Fruit fly (Drosophila melanogaster) whole organism, prepupa: Measurements from ENCODE around the gene CG17930.
A peak's percentile ranks its signal among the peaks of the same experiment; 100 is the strongest.

Experiments
- CG10631 ChIP-seq: fragments of 200-800 bp; sonication (Bioruptor generic); optimal IDR thresholded peaks from 2 replicates; lab custom pipeline; 2016; ENCODE audit warnings: missing biosample characterization, missing genetic modification characterization
- CG11294 ChIP-seq: fragments of 200-800 bp; sonication (Bioruptor generic); IDR thresholded peaks from 2 replicates; pipeline ENCODE4 v1.3.6; 2022; ENCODE audit warnings: missing biosample characterization, missing genetic modification characterization
- CG11902 ChIP-seq: fragments of 200-800 bp; sonication (Bioruptor generic); optimal IDR thresholded peaks from 3 replicates; lab custom pipeline; 2016; ENCODE audit warnings: missing biosample characterization, missing genetic modification characterization
- CG15336 ChIP-seq: fragments of 200-800 bp; sonication (Bioruptor generic); IDR thresholded peaks from 2 replicates; pipeline ENCODE4 v1.3.6; 2022; ENCODE audit warnings: missing biosample characterization, missing genetic modification characterization
- CG1621 ChIP-seq: fragments of 200-800 bp; sonication (Bioruptor generic); optimal IDR thresholded peaks from 3 replicates; lab custom pipeline; 2018; ENCODE audit warnings: missing biosample characterization, mild to moderate bottlenecking, missing genetic modification characterization
- CG3032 ChIP-seq: fragments of 200-800 bp; optimal IDR thresholded peaks from 2 replicates; lab custom pipeline; 2019; ENCODE audit warnings: missing biosample characterization, mild to moderate bottlenecking, missing genetic modification characterization, moderate library complexity
- CG31627 ChIP-seq: fragments of 200-800 bp; sonication (Bioruptor generic); optimal IDR thresholded peaks from 3 replicates; lab custom pipeline; 2016; ENCODE audit warnings: missing biosample characterization, missing genetic modification characterization
- CG32006 ChIP-seq: fragments of 200-800 bp; sonication (Bioruptor generic); optimal IDR thresholded peaks from 3 replicates; lab custom pipeline; 2017; ENCODE audit warnings: missing biosample characterization, mild to moderate bottlenecking, missing genetic modification characterization
- CG3919 ChIP-seq: fragments of 200-800 bp; sonication (Bioruptor generic); optimal IDR thresholded peaks from 3 replicates; lab custom pipeline; 2016; ENCODE audit warnings: missing biosample characterization, missing genetic modification characterization
- CG4318 ChIP-seq: fragments of 200-800 bp; sonication (Bioruptor generic); optimal IDR thresholded peaks from 3 replicates; lab custom pipeline; 2017; ENCODE audit warnings: missing biosample characterization, mild to moderate bottlenecking, missing genetic modification characterization
- CG6163 ChIP-seq: fragments of 200-800 bp; sonication (Bioruptor generic); IDR thresholded peaks from 3 replicates; pipeline ENCODE4 v1.3.6; 2022; ENCODE audit warnings: missing biosample characterization, missing genetic modification characterization
- CG6276 ChIP-seq: fragments of 200-800 bp; sonication (Bioruptor generic); optimal IDR thresholded peaks from 2 replicates; lab custom pipeline; 2017; ENCODE audit warnings: missing biosample characterization, mild to moderate bottlenecking, missing genetic modification characterization
- CG6808 ChIP-seq: fragments of 200-800 bp; sonication (Bioruptor generic); optimal IDR thresholded peaks from 3 replicates; lab custom pipeline; 2017; ENCODE audit warnings: missing biosample characterization, missing genetic modification characterization, mild to moderate bottlenecking, moderate library complexity, missing genetic modification reagents
- CG6854 ChIP-seq: fragments of 200-800 bp; sonication (Bioruptor generic); optimal IDR thresholded peaks from 2 replicates; lab custom pipeline; 2017; ENCODE audit warnings: missing biosample characterization, mild to moderate bottlenecking, missing genetic modification characterization
- CG7368 ChIP-seq: fragments of 200-800 bp; sonication (Bioruptor generic); optimal IDR thresholded peaks from 3 replicates; lab custom pipeline; 2016; ENCODE audit warnings: missing biosample characterization, missing genetic modification characterization
- CG8119 ChIP-seq: fragments of 200-800 bp; sonication (Bioruptor generic); IDR thresholded peaks from 3 replicates; pipeline ENCODE4 v1.3.6; 2022; ENCODE audit warnings: missing biosample characterization, missing genetic modification characterization
- CG9139 ChIP-seq: fragments of 200-800 bp; sonication (Bioruptor generic); optimal IDR thresholded peaks from 3 replicates; lab custom pipeline; 2017; ENCODE audit warnings: missing biosample characterization, mild to moderate bottlenecking, missing genetic modification characterization
- Eip75B ChIP-seq: fragments of 200-800 bp; sonication (Bioruptor generic); optimal IDR thresholded peaks from 3 replicates; lab custom pipeline; 2016; ENCODE audit warnings: missing biosample characterization, missing genetic modification characterization
- Eip78C ChIP-seq: fragments of 200-800 bp; sonication (Bioruptor generic); peaks from one replicate; lab custom pipeline; 2016; ENCODE audit warnings: missing biosample characterization, missing genetic modification characterization
- Ets21C ChIP-seq: fragments of 200-800 bp; sonication (Bioruptor generic); optimal IDR thresholded peaks from 3 replicates; lab custom pipeline; 2016; ENCODE audit warnings: missing biosample characterization, missing genetic modification characterization
- Lpt ChIP-seq: fragments of 200-800 bp; sonication (Bioruptor generic); optimal IDR thresholded peaks from 3 replicates; lab custom pipeline; 2016; ENCODE audit warnings: missing biosample characterization, missing genetic modification characterization
- Sox14 ChIP-seq: fragments of 200-800 bp; sonication (Bioruptor generic); optimal IDR thresholded peaks from 3 replicates; lab custom pipeline; 2016; ENCODE audit warnings: missing biosample characterization, missing genetic modification characterization
- Sox15 ChIP-seq: fragments of 200-800 bp; sonication (Bioruptor generic); optimal IDR thresholded peaks from 3 replicates; lab custom pipeline; 2016; ENCODE audit warnings: missing biosample characterization, missing genetic modification characterization
- acj6 ChIP-seq: fragments of 200-800 bp; sonication (Bioruptor generic); optimal IDR thresholded peaks from 3 replicates; lab custom pipeline; 2016; ENCODE audit warnings: missing biosample characterization, missing genetic modification characterization
- dsx ChIP-seq: fragments of 200-800 bp; optimal IDR thresholded peaks from 3 replicates; lab custom pipeline; 2019; ENCODE audit warnings: missing biosample characterization, mild to moderate bottlenecking, missing genetic modification characterization, moderate library complexity; ENCODE audit not compliant: poor library complexity, severe bottlenecking
- eg ChIP-seq: fragments of 200-800 bp; sonication (Bioruptor generic); IDR thresholded peaks from 3 replicates; pipeline ENCODE4 v1.3.6; 2022; ENCODE audit warnings: missing biosample characterization, missing genetic modification characterization
- esn ChIP-seq: fragments of 200-800 bp; sonication (Bioruptor generic); optimal IDR thresholded peaks from 2 replicates; lab custom pipeline; 2016; ENCODE audit warnings: missing biosample characterization, mild to moderate bottlenecking, missing genetic modification characterization, moderate library complexity
- fd59A ChIP-seq: fragments of 200-800 bp; sonication (Bioruptor generic); optimal IDR thresholded peaks from 2 replicates; lab custom pipeline; 2017; ENCODE audit warnings: missing biosample characterization, mild to moderate bottlenecking, missing genetic modification characterization, missing genetic modification reagents
- fd85E ChIP-seq: fragments of 200-800 bp; sonication (Bioruptor generic); optimal IDR thresholded peaks from 3 replicates; lab custom pipeline; 2016; ENCODE audit warnings: missing biosample characterization, missing genetic modification characterization
- fkh ChIP-seq: fragments of 200-800 bp; sonication (Bioruptor generic); optimal IDR thresholded peaks from 3 replicates; lab custom pipeline; 2017; ENCODE audit warnings: missing biosample characterization, mild to moderate bottlenecking, missing genetic modification characterization, moderate library complexity
- net ChIP-seq: fragments of 200-800 bp; sonication (Bioruptor generic); optimal IDR thresholded peaks from 3 replicates; lab custom pipeline; 2016; ENCODE audit warnings: missing biosample characterization, missing genetic modification characterization
- pdm3 ChIP-seq: fragments of 200-800 bp; sonication (Bioruptor generic); optimal IDR thresholded peaks from 3 replicates; lab custom pipeline; 2016; ENCODE audit warnings: missing biosample characterization, missing genetic modification characterization
- salr ChIP-seq, 2 experiments: fragments of 200-800 bp; sonication (Bioruptor generic); optimal IDR thresholded peaks; 3 replicates each; lab custom pipeline; 2016 to 2018; ENCODE audit warnings: missing biosample characterization in 2 of 2, missing genetic modification characterization in 2 of 2, mild to moderate bottlenecking in 1 of 2
- spab ChIP-seq: fragments of 200-800 bp; sonication (Bioruptor generic); optimal IDR thresholded peaks from 2 replicates; lab custom pipeline; 2017; ENCODE audit warnings: missing biosample characterization, mild to moderate bottlenecking, missing genetic modification characterization, missing genetic modification reagents
- ss ChIP-seq, 2 experiments: fragments of 200-800 bp; sonication (Bioruptor generic); optimal IDR thresholded peaks; 2 replicates in 1 of 2; 3 replicates in 1 of 2; lab custom pipeline; 2017 to 2018; ENCODE audit warnings: mild to moderate bottlenecking in 2 of 2, missing biosample characterization in 2 of 2, missing genetic modification characterization in 2 of 2, moderate library complexity in 1 of 2
- svp ChIP-seq: fragments of 200-800 bp; sonication (Bioruptor generic); peaks from one replicate; lab custom pipeline; 2016; ENCODE audit warnings: missing biosample characterization, missing genetic modification characterization
- vri ChIP-seq: fragments of 200-800 bp; sonication (Bioruptor generic); optimal IDR thresholded peaks from 3 replicates; lab custom pipeline; 2016; ENCODE audit warnings: missing biosample characterization, mild to moderate bottlenecking, missing genetic modification characterization

Gene CG17930

dm6 chr3R:16337053-16337385, 9.4 kb downstream of the CG17930 start (continued):
- peak; percentile 2 for TF ChIP-seq Lpt (GFP tag; lab: Kevin White, UChicago)
- TF ChIP-seq CG7368 (GFP tag; lab: Kevin White, UChicago) = no peak
- TF ChIP-seq pdm3 (GFP tag; lab: Kevin White, UChicago) = peak; percentile 66
- peak; percentile 60 for TF ChIP-seq acj6 (GFP tag; lab: Kevin White, UChicago)
- peak; percentile 80 for TF ChIP-seq CG10631 (GFP tag; lab: Kevin White, UChicago)
- TF ChIP-seq Ets21C (GFP tag; lab: Kevin White, UChicago) = no peak
- TF ChIP-seq fd85E = no peak
- no peak for TF ChIP-seq CG9139
- no peak for TF ChIP-seq CG4318 (GFP tag; lab: Kevin White, UChicago)
- TF ChIP-seq CG6854 = no peak
- peak; percentile 17 for TF ChIP-seq CG11902 (GFP tag; lab: Kevin White, UChicago)
- peak; percentile 67 for TF ChIP-seq Sox14 (GFP tag; lab: Kevin White, UChicago)
- TF ChIP-seq Eip78C (GFP tag; lab: Kevin White, UChicago) = peak; percentile 84
- TF ChIP-seq CG31627 = peak; percentile 14

DNA sequence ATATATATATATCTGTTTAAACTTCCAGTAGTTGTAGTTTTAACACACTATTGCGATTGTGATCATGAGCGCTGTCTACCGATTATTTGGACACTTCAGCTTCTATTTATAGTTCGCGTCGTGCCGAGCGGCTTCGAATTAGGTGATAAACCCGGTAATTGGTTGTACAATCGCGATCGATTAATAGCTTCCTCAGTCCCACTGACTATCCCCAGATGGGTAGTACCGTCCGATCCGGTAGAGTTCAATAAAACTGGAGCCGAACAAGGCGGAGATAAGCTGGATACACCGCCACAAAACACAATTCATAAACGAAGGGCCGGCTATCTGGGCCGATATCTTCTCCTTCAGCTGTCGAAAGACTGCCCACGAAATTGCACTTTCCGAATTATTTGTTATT, 10.2 kb downstream of the CG17930 start:
- TF ChIP-seq Sox15 (GFP tag; lab: Kevin White, UChicago) (no peak), Eip78C (GFP tag; lab: Kevin White, UChicago) (peak; percentile 48)

DNA sequence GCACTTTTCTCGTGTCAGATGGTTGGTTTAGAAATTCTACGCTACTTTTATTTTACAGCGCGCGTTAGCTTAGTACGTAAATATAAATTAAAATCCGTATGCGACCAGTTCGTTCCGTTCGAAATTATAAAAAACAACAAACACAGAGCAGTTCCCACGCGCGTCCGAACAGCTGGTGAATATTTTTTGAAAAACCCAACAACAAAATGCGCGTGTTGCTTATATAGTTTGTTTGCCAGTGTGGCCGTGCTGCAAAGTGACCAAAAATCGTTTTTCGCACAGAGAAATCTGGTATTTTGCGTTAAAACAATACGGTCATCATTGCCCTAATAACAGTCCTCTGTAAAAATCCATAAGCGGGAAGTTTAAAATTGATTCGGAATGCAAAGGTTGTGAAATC, 10.7 kb downstream of the CG17930 start:
- peak; percentile 25 for TF ChIP-seq fkh (GFP tag; lab: Kevin White, UChicago)
- TF ChIP-seq esn (GFP tag; lab: Kevin White, UChicago) = peak; percentile 10
- peak; percentile 30 for TF ChIP-seq dsx (GFP tag; lab: Kevin White, UChicago)
- TF ChIP-seq Eip75B (GFP tag; lab: Kevin White, UChicago) = peak; percentile 21
- 0 out of 3 replicates have a peak, but pooled peaks have one; percentile 21 for TF ChIP-seq CG6163
- TF ChIP-seq Sox14 (GFP tag; lab: Kevin White, UChicago) = peak; percentile 1
- peak; percentile 50 for TF ChIP-seq CG1621 (tag; lab: Kevin White, UChicago)
- TF ChIP-seq ss (GFP tag; optimal IDR thresholded peaks at IDR 0.05; lab: Kevin White, UChicago) = peak in 1 of 2 experiments; percentile 56
- TF ChIP-seq acj6 (GFP tag; lab: Kevin White, UChicago) = no peak
- no peak for TF ChIP-seq CG6808
- no peak for TF ChIP-seq Sox15 (GFP tag; lab: Kevin White, UChicago)
- TF ChIP-seq CG3032 (tag; lab: Kevin White, UChicago) = no peak
- TF ChIP-seq Eip78C (GFP tag; lab: Kevin White, UChicago) = peak; percentile 54

DNA sequence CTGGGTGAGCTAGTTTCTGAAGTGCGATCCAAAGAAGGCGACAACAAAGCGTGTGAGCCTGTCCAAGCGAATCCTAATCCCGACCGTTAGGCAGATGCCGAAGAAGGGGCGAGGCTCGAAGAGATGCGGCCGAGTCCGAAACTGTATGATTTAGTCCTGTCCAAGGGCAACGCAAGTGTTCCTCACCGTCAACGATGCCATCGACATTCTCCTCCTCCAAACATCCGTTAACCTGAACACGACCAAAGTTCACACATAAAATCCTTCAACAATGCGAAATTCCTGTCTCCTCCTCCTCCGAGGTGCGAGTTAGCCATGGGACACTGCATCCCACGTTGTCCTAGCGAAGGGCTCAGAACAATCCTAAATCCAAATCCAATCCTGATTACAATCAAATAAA, 11.8 kb downstream of the CG17930 start, which contains the start of gene Sulf1:
TSS of gene Sulf1 (minus strand) at position 101 of the 400 bp plus-strand sequence.
- TF ChIP-seq salr (GFP tag; optimal IDR thresholded peaks at IDR 0.05; lab: Kevin White, UChicago) = no peak
- no peak for TF ChIP-seq CG32006
- no peak for TF ChIP-seq CG7368 (GFP tag; lab: Kevin White, UChicago)
- no peak for TF ChIP-seq net (GFP tag; lab: Kevin White, UChicago)
- TF ChIP-seq CG11294 (GFP tag; lab: Robert Waterston, UW) = no peak
- TF ChIP-seq CG9139 = no peak
- no peak for TF ChIP-seq vri (GFP tag; lab: Kevin White, UChicago)
- no peak for TF ChIP-seq pdm3 (GFP tag; lab: Kevin White, UChicago)
- no peak for TF ChIP-seq CG3032 (tag; lab: Kevin White, UChicago)
- no peak for TF ChIP-seq svp (GFP tag; lab: Kevin White, UChicago)

dm6 chr3R:16340610-16341009, 13.0 kb downstream of the CG17930 start:
- TF ChIP-seq CG3032 (tag; lab: Kevin White, UChicago) (peak; percentile 10), CG1621 (tag; lab: Kevin White, UChicago) (peak; percentile 6), CG6808 (peak; percentile 42), esn (GFP tag; lab: Kevin White, UChicago) (no peak), CG11294 (GFP tag; lab: Robert Waterston, UW) (0 out of 2 replicates have a peak, but pooled peaks have one; percentile 8), CG6163 (peak; percentile 53; the same call in 1 of the 3 replicates), CG6276 (GFP tag; lab: Kevin White, UChicago) (no peak), eg (GFP tag; lab: Robert Waterston, UW) (peak; percentile 60; the same call in 2 of the 3 replicates), CG15336 (GFP tag; lab: Robert Waterston, UW) (0 out of 2 replicates have a peak, but pooled peaks have one; percentile 28), CG8119 (GFP tag; lab: Robert Waterston, UW) (no peak), Eip78C (GFP tag; lab: Kevin White, UChicago) (peak; percentile 71), CG3919 (GFP tag; lab: Kevin White, UChicago) (peak; percentile 2), spab (GFP tag; lab: Kevin White, UChicago) (peak; percentile 25), ss (GFP tag; optimal IDR thresholded peaks at IDR 0.05; lab: Kevin White, UChicago) (peak in 1 of 2 experiments; percentile 80), CG9139 (peak; percentile 34), fd59A (GFP tag; lab: Kevin White, UChicago) (no peak)
